Worm (Caenorhabditis elegans) whole organism, early embryonic: ENCODE measurements around the gene T28H10.2.

Experiments
- B0310.2 ChIP-seq: sonication (generic microtip); optimal IDR thresholded peaks from 2 replicates; lab custom pipeline; 2016; ENCODE audit warnings: mild to moderate bottlenecking, missing genetic modification characterization, missing compliant biosample characterization
- F13C5.2 ChIP-seq: sonication (generic microtip); optimal IDR thresholded peaks from 2 replicates; lab custom pipeline; 2017; ENCODE audit warnings: mild to moderate bottlenecking, missing genetic modification characterization, inconsistent platforms, missing compliant biosample characterization
- aly-1 ChIP-seq: sonication (generic microtip); optimal IDR thresholded peaks from 2 replicates; lab custom pipeline; 2016; ENCODE audit warnings: missing genetic modification characterization, missing compliant biosample characterization
- ama-1 ChIP-seq: fragments of 150-350 bp; optimal IDR thresholded peaks from 2 replicates; lab custom pipeline; 2014
- ceh-13 ChIP-seq: fragments of 200-800 bp; sonication (Bioruptor generic); optimal IDR thresholded peaks from 2 replicates; lab custom pipeline; 2018; ENCODE audit warnings: mild to moderate bottlenecking, missing genetic modification characterization, missing compliant biosample characterization
- ceh-36 ChIP-seq: sonication (generic microtip); optimal IDR thresholded peaks from 2 replicates; lab custom pipeline; 2016; ENCODE audit warnings: missing genetic modification characterization, inconsistent platforms, missing compliant biosample characterization
- ets-7 ChIP-seq: sonication (generic microtip); optimal IDR thresholded peaks from 2 replicates; lab custom pipeline; 2016; ENCODE audit warnings: missing genotype, missing genetic modification characterization, missing compliant biosample characterization
- flt-1 ChIP-seq: fragments of 200-800 bp; sonication (Bioruptor generic); IDR thresholded peaks from 2 replicates; pipeline ENCODE4 v1.3.6; 2022; ENCODE audit warnings: missing genetic modification characterization, missing compliant biosample characterization
- hmbx-1 ChIP-seq: sonication (generic microtip); optimal IDR thresholded peaks from 2 replicates; lab custom pipeline; 2016; ENCODE audit warnings: mild to moderate bottlenecking, missing genetic modification characterization, missing compliant biosample characterization
- hmg-4 ChIP-seq: fragments of 200-800 bp; sonication (Bioruptor generic); optimal IDR thresholded peaks from 2 replicates; lab custom pipeline; 2018; ENCODE audit warnings: mild to moderate bottlenecking, missing genetic modification characterization, missing compliant biosample characterization
- hnd-1 ChIP-seq: sonication (generic microtip); optimal IDR thresholded peaks from 2 replicates; lab custom pipeline; 2016; ENCODE audit warnings: missing genetic modification characterization, missing compliant biosample characterization
- pes-1 ChIP-seq: fragments of 200-800 bp; sonication (Bioruptor generic); IDR thresholded peaks from 2 replicates; pipeline ENCODE4 v1.3.6; 2022; ENCODE audit warnings: missing genetic modification reagents, missing genetic modification characterization, missing compliant biosample characterization
- scrt-1 ChIP-seq: fragments of 200-800 bp; sonication (Bioruptor generic); IDR thresholded peaks from 2 replicates; pipeline ENCODE4 v1.3.6; 2022; ENCODE audit warnings: missing genetic modification characterization, missing compliant biosample characterization
- sea-1 ChIP-seq: fragments of 200-800 bp; sonication (Bioruptor generic); conservative IDR thresholded peaks from 2 replicates; pipeline ENCODE4 v1.3.6; 2022; ENCODE audit warnings: missing genetic modification characterization, missing compliant biosample characterization
- tbx-11 ChIP-seq: fragments of 200-800 bp; sonication (Bioruptor generic); IDR thresholded peaks from 2 replicates; pipeline ENCODE4 v1.3.6; 2022; ENCODE audit warnings: missing genetic modification characterization, missing compliant biosample characterization
- tbx-37 ChIP-seq: fragments of 200-800 bp; sonication (Bioruptor generic); conservative IDR thresholded peaks from 2 replicates; pipeline ENCODE4 v1.3.6; 2022; ENCODE audit warnings: missing genetic modification reagents, missing genetic modification characterization, missing compliant biosample characterization
- tra-4 ChIP-seq: sonication (generic microtip); optimal IDR thresholded peaks from 2 replicates; lab custom pipeline; 2017; ENCODE audit warnings: missing genetic modification characterization, missing compliant biosample characterization

Gene T28H10.2

DNA sequence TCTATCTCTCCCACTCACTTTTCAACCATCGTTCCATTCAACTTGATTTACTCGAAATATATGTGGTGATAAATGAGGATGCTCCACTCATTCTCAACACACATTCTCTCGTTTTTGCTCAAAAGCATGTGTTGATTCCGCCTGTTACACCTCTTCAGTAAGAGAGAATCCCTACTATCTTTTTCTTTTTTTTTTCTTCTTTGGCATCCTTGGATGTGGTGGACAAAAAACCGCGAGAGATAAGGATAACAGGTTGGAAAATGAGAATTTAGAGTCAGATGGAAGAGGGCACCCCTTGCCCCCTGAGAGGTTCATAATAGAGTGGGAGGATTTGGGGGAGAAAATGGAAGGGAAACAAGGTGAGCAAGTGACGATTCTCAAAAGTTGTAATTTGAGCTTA, 33.8 kb downstream of the T28H10.2 start:
- TF ChIP-seq tra-4 (tag; lab: Kevin White, UChicago), result no peak
- no peak for TF ChIP-seq F13C5.2 (tag; lab: Kevin White, UChicago)
- TF ChIP-seq hnd-1 (tag; lab: Kevin White, UChicago), result no peak
- TF ChIP-seq ama-1, result no peak
- TF ChIP-seq hmg-4 (GFP tag; lab: Kevin White, UChicago), result no peak
- TF ChIP-seq flt-1 (GFP tag; lab: Robert Waterston, UW), result no peak
- TF ChIP-seq B0310.2 (tag; lab: Kevin White, UChicago), result no peak
- no peak for TF ChIP-seq scrt-1 (GFP tag; lab: Robert Waterston, UW)
- TF ChIP-seq ceh-13, result no peak

DNA sequence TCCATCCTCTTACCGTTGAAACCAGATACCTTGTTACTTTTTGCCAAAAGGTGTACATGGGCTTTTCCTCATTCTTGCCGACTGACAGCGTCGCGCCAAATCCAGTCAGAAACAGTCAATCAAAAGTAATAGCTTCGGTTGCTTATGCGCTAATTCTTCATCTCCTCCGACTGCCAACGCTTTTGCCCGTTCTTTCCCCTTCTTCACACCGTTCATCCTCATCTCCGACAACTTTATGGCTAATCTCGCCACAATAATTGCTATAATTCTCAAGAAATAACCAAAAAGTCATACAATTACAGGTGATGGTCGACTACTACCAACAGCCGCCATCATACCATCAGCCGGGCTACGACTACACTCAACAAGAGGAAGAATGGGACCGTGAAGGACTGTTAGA, 34.6 kb downstream of the T28H10.2 start, which contains the start of gene atn-1:
Gene atn-1 (plus strand): TSS at position 301 of the 400 bp plus-strand sequence.
- TF ChIP-seq tbx-11 (GFP tag; lab: Robert Waterston, UW), result no peak
- no peak for TF ChIP-seq hmg-4 (GFP tag; lab: Kevin White, UChicago)
- no peak for TF ChIP-seq ceh-36
- no peak for TF ChIP-seq scrt-1 (GFP tag; lab: Robert Waterston, UW)
- TF ChIP-seq pes-1 (GFP tag; lab: Robert Waterston, UW), result no peak
- TF ChIP-seq B0310.2 (tag; lab: Kevin White, UChicago), result no peak
- TF ChIP-seq sea-1 (GFP tag; lab: Robert Waterston, UW), result no peak
- no peak for TF ChIP-seq hnd-1 (tag; lab: Kevin White, UChicago)
- TF ChIP-seq aly-1 (tag; lab: Kevin White, UChicago), result no peak
- no peak for TF ChIP-seq tra-4 (tag; lab: Kevin White, UChicago)
- no peak for TF ChIP-seq hmbx-1 (tag; lab: Kevin White, UChicago)

- TF ChIP-seq ceh-36 (no peak), ama-1 (no peak), hmbx-1 (tag; lab: Kevin White, UChicago) (no peak), tbx-11 (GFP tag; lab: Robert Waterston, UW) (no peak), flt-1 (GFP tag; lab: Robert Waterston, UW) (no peak), B0310.2 (tag; lab: Kevin White, UChicago) (no peak), F13C5.2 (tag; lab: Kevin White, UChicago) (no peak), aly-1 (tag; lab: Kevin White, UChicago) (no peak), pes-1 (GFP tag; lab: Robert Waterston, UW) (no peak), hnd-1 (tag; lab: Kevin White, UChicago) (no peak), scrt-1 (GFP tag; lab: Robert Waterston, UW) (no peak), ets-7 (tag; lab: Kevin White, UChicago) (no peak), sea-1 (GFP tag; lab: Robert Waterston, UW) (no peak), tra-4 (tag; lab: Kevin White, UChicago) (no peak), tbx-37 (GFP tag; lab: Robert Waterston, UW) (no peak), hmg-4 (GFP tag; lab: Kevin White, UChicago) (no peak)
These were observed 35.6 kb downstream of the T28H10.2 start for ce11 chrV:12477139-12477538.

ce11 chrV:12475360-12475759, 37.4 kb downstream of the T28H10.2 start:
- no peak for TF ChIP-seq ceh-13
- no peak for TF ChIP-seq B0310.2 (tag; lab: Kevin White, UChicago)
- no peak for TF ChIP-seq tbx-11 (GFP tag; lab: Robert Waterston, UW)
- TF ChIP-seq hnd-1 (tag; lab: Kevin White, UChicago), result no peak
- TF ChIP-seq ceh-36, result no peak
- no peak for TF ChIP-seq pes-1 (GFP tag; lab: Robert Waterston, UW)
- no peak for TF ChIP-seq ama-1
- no peak for TF ChIP-seq flt-1 (GFP tag; lab: Robert Waterston, UW)
- TF ChIP-seq tra-4 (tag; lab: Kevin White, UChicago), result no peak
- TF ChIP-seq ets-7 (tag; lab: Kevin White, UChicago), result no peak
- no peak for TF ChIP-seq hmbx-1 (tag; lab: Kevin White, UChicago)
- no peak for TF ChIP-seq scrt-1 (GFP tag; lab: Robert Waterston, UW)

- TF ChIP-seq flt-1 (GFP tag; lab: Robert Waterston, UW) (no peak), hmg-4 (GFP tag; lab: Kevin White, UChicago) (no peak), ama-1 (no peak), tra-4 (tag; lab: Kevin White, UChicago) (no peak), pes-1 (GFP tag; lab: Robert Waterston, UW) (no peak), B0310.2 (tag; lab: Kevin White, UChicago) (no peak), hmbx-1 (tag; lab: Kevin White, UChicago) (no peak), tbx-11 (GFP tag; lab: Robert Waterston, UW) (no peak), tbx-37 (GFP tag; lab: Robert Waterston, UW) (no peak), scrt-1 (GFP tag; lab: Robert Waterston, UW) (no peak), F13C5.2 (tag; lab: Kevin White, UChicago) (no peak), ceh-13 (no peak), sea-1 (GFP tag; lab: Robert Waterston, UW) (no peak), aly-1 (tag; lab: Kevin White, UChicago) (no peak), ets-7 (tag; lab: Kevin White, UChicago) (no peak), hnd-1 (tag; lab: Kevin White, UChicago) (no peak), ceh-36 (no peak)
These were observed 42.4 kb downstream of the T28H10.2 start for ce11 chrV:12470324-12470723.

- TF ChIP-seq ceh-36 (no peak), ets-7 (tag; lab: Kevin White, UChicago) (no peak), hmg-4 (GFP tag; lab: Kevin White, UChicago) (no peak), B0310.2 (tag; lab: Kevin White, UChicago) (no peak), aly-1 (tag; lab: Kevin White, UChicago) (no peak), pes-1 (GFP tag; lab: Robert Waterston, UW) (no peak), tbx-37 (GFP tag; lab: Robert Waterston, UW) (no peak), F13C5.2 (tag; lab: Kevin White, UChicago) (no peak)
These were observed 44.4 kb downstream of the T28H10.2 start, which contains the start of gene F28C1.3 for ce11 chrV:12468363-12468762. TSS of gene F28C1.3 (plus strand) at chrV:12468663.

DNA sequence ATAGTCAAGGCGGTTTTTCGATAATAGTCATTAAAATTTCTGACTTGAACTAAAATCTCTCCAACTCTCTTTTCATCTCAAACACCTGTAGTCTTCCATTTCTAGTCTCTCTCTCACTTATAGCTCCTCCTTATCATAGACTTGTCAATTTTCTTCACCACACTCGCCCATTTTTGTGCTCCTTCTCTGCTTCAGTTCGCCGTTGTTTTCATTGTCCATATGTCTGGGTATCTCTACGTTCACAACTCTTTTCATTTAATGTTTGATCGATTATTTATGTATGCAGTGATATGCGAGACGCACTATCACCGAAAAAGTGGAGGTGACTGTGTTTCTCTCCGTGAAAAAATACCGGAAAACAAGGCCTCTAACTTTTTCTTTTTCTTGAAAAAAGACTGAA, 45.0 kb downstream of the T28H10.2 start:
- TF ChIP-seq hmbx-1 (tag; lab: Kevin White, UChicago) (no peak), tbx-11 (GFP tag; lab: Robert Waterston, UW) (no peak), F13C5.2 (tag; lab: Kevin White, UChicago) (no peak)
